Worm (Caenorhabditis elegans) whole organism, L1 larva: Measurements from ENCODE around the gene arle-14.

Experiments
- ama-1 ChIP-seq: fragments of 150-350 bp; optimal IDR thresholded peaks from 2 replicates; lab custom pipeline; 2014
- ceh-82 ChIP-seq, 3 experiments: fragments of 150-350 bp in 1 of 3; sonication (generic microtip) in 2 of 3; optimal IDR thresholded peaks; 2 replicates each; lab custom pipeline; 2014 to 2017; ENCODE audit warnings: missing biosample characterization in 3 of 3, missing genetic modification characterization in 3 of 3
- hpl-2 ChIP-seq: fragments of 150-350 bp; optimal IDR thresholded peaks from 2 replicates; lab custom pipeline; 2014; ENCODE audit warnings: missing biosample characterization, missing genetic modification reagents, missing genetic modification characterization
- lin-15B ChIP-seq: fragments of 150-350 bp; sonication (generic microtip); optimal IDR thresholded peaks from 3 replicates; lab custom pipeline; 2014; ENCODE audit warnings: missing biosample characterization, missing genetic modification characterization
- mdl-1 ChIP-seq, 2 experiments: fragments of 150-350 bp; optimal IDR thresholded peaks; 2 replicates each; lab custom pipeline; 2014 to 2017; ENCODE audit warnings: missing biosample characterization in 2 of 2, missing genetic modification characterization in 2 of 2, inconsistent platforms in 1 of 2
- nhr-28 ChIP-seq: fragments of 150-350 bp; optimal IDR thresholded peaks from 2 replicates; lab custom pipeline; 2014; ENCODE audit warnings: missing biosample characterization, missing genetic modification characterization
- nhr-71 ChIP-seq: sonication (generic microtip); optimal IDR thresholded peaks from 2 replicates; lab custom pipeline; 2016; ENCODE audit warnings: mild to moderate bottlenecking, missing genetic modification characterization, moderate library complexity, missing compliant biosample characterization
- tbx-2 ChIP-seq: sonication (generic microtip); optimal IDR thresholded peaks from 2 replicates; lab custom pipeline; 2016; ENCODE audit warnings: missing genetic modification characterization, missing compliant biosample characterization
- unc-130 ChIP-seq: fragments of 150-350 bp; optimal IDR thresholded peaks from 2 replicates; lab custom pipeline; 2017; ENCODE audit warnings: missing biosample characterization, missing genetic modification characterization, inconsistent platforms
- zag-1 ChIP-seq: fragments of 150-350 bp; optimal IDR thresholded peaks from 2 replicates; lab custom pipeline; 2014; ENCODE audit warnings: missing biosample characterization, missing genetic modification characterization
- ztf-11 ChIP-seq, 2 experiments: sonication (generic microtip); optimal IDR thresholded peaks; 2 replicates each; lab custom pipeline; 2016 to 2017; ENCODE audit warnings: missing genetic modification characterization in 2 of 2, missing biosample characterization in 1 of 2, missing compliant biosample characterization in 1 of 2

ce11 chrIII:5667952-5668489, 24.7 kb upstream of the arle-14 start:
- TF ChIP-seq lin-15B (tag; lab: Kevin White, UChicago) (no peak), nhr-71 (tag; lab: Kevin White, UChicago) (peak; percentile 41), ztf-11 (tag; optimal IDR thresholded peaks at IDR 0.05; lab: Kevin White, UChicago) (no peak), ceh-82 (tag; optimal IDR thresholded peaks at IDR 0.05; lab: Kevin White, UChicago) (peak in 2 of 3 experiments; percentile 12 to 15), mdl-1 (tag; optimal IDR thresholded peaks at IDR 0.05; lab: Kevin White, UChicago) (no peak), tbx-2 (no peak), ama-1 (lab: Kevin White, UChicago) (no peak), unc-130 (tag; lab: Kevin White, UChicago) (no peak), zag-1 (no peak), nhr-28 (tag; lab: Kevin White, UChicago) (no peak), hpl-2 (no peak)
